Worm (Caenorhabditis elegans) whole organism, mixed stage, embryonic: Measurements from ENCODE around the gene sptl-2.

Source experiments
- elt-3 ChIP-seq: fragments of 150-350 bp; optimal IDR thresholded peaks from 2 replicates; lab custom pipeline; 2014; ENCODE audit warnings: missing biosample characterization, missing genetic modification characterization
- flh-1 ChIP-seq: fragments of 200-800 bp; sonication (Bioruptor generic); optimal IDR thresholded peaks from 2 replicates; lab custom pipeline; 2018; ENCODE audit warnings: mild to moderate bottlenecking, missing genetic modification characterization, moderate library complexity, missing compliant biosample characterization
- lin-13 ChIP-seq: fragments of 150-350 bp; optimal IDR thresholded peaks from 2 replicates; lab custom pipeline; 2014; ENCODE audit warnings: missing biosample characterization, missing genetic modification characterization
- lin-32 ChIP-seq: fragments of 200-800 bp; sonication (Bioruptor generic); optimal IDR thresholded peaks from 2 replicates; lab custom pipeline; 2018; ENCODE audit warnings: mild to moderate bottlenecking, missing genetic modification characterization, missing compliant biosample characterization
- mep-1 ChIP-seq: fragments of 150-350 bp; optimal IDR thresholded peaks from 2 replicates; lab custom pipeline; 2017; ENCODE audit warnings: missing biosample characterization, missing genetic modification reagents, missing genetic modification characterization, inconsistent platforms
- mls-2 ChIP-seq: sonication (generic microtip); optimal IDR thresholded peaks from 2 replicates; lab custom pipeline; 2016; ENCODE audit warnings: mild to moderate bottlenecking, missing genetic modification characterization, moderate library complexity, missing compliant biosample characterization
- nhr-12 ChIP-seq: fragments of 150-350 bp; optimal IDR thresholded peaks from 2 replicates; lab custom pipeline; 2014; ENCODE audit warnings: missing biosample characterization, missing genetic modification characterization
- nhr-237 ChIP-seq: fragments of 150-350 bp; optimal IDR thresholded peaks from 2 replicates; lab custom pipeline; 2014; ENCODE audit warnings: missing biosample characterization, missing genetic modification characterization
- nhr-28 ChIP-seq: fragments of 150-350 bp; optimal IDR thresholded peaks from 2 replicates; lab custom pipeline; 2014; ENCODE audit warnings: missing biosample characterization, missing genetic modification characterization
- pha-4 ChIP-seq: fragments of 150-350 bp; optimal IDR thresholded peaks from 2 replicates; lab custom pipeline; 2018; ENCODE audit warnings: missing biosample characterization, missing genetic modification reagents, missing genetic modification characterization
- unc-39 ChIP-seq: fragments of 150-350 bp; optimal IDR thresholded peaks from 2 replicates; lab custom pipeline; 2014; ENCODE audit warnings: missing biosample characterization, missing genetic modification characterization
- unc-62 ChIP-seq: fragments of 150-350 bp; optimal IDR thresholded peaks from 2 replicates; lab custom pipeline; 2014; ENCODE audit warnings: missing biosample characterization, missing genetic modification reagents, missing genetic modification characterization

ce11 chrV:8026343-8026742 lies 9.3 kb downstream of the sptl-2 start, which contains the start of gene F43H9.4:
- TF ChIP-seq unc-39 (tag; lab: Kevin White, UChicago) (no peak), nhr-28 (no peak), mls-2 (tag; lab: Kevin White, UChicago) (no peak), lin-13 (tag; lab: Kevin White, UChicago) (no peak), pha-4 (tag; lab: Kevin White, UChicago) (no peak), unc-62 (GFP tag; lab: Kevin White, UChicago) (no peak), elt-3 (tag; lab: Kevin White, UChicago) (no peak), nhr-12 (no peak), lin-32 (no peak), mep-1 (tag; lab: Kevin White, UChicago) (no peak), flh-1 (GFP tag; lab: Kevin White, UChicago) (no peak), nhr-237 (tag; lab: Kevin White, UChicago) (no peak)
